Fruit fly (Drosophila melanogaster) whole organism, embryonic: ENCODE data around the gene scny.

Source experiments
- Abd-B ChIP-seq: fragments of 200-800 bp; sonication (Bioruptor generic); optimal IDR thresholded peaks from 2 replicates; lab custom pipeline; 2018; ENCODE audit warnings: missing biosample characterization, mild to moderate bottlenecking, missing genetic modification characterization, moderate library complexity
- Adf1 ChIP-seq: fragments of 200-800 bp; sonication (Bioruptor generic); IDR thresholded peaks from 2 replicates; pipeline ENCODE4 v1.3.6; 2022; ENCODE audit warnings: missing biosample characterization, missing genetic modification characterization
- Asciz ChIP-seq: fragments of 200-800 bp; sonication (Bioruptor generic); optimal IDR thresholded peaks from 2 replicates; lab custom pipeline; 2017; ENCODE audit warnings: missing biosample characterization, mild to moderate bottlenecking, missing genetic modification characterization, missing genetic modification reagents
- Awh ChIP-seq: fragments of 200-800 bp; sonication (Bioruptor generic); IDR thresholded peaks from 2 replicates; pipeline ENCODE4, ENCODE4 v1.3.6; 2022; ENCODE audit warnings: missing biosample characterization, missing genetic modification characterization
- Bdp1 ChIP-seq: fragments of 200-800 bp; sonication (Bioruptor generic); optimal IDR thresholded peaks from 3 replicates; lab custom pipeline; 2016; ENCODE audit warnings: missing biosample characterization, missing genetic modification characterization
- CG10431 ChIP-seq: fragments of 200-800 bp; sonication (Bioruptor generic); optimal IDR thresholded peaks from 3 replicates; lab custom pipeline; 2018; ENCODE audit warnings: missing biosample characterization, mild to moderate bottlenecking, missing genetic modification characterization
- CG10543 ChIP-seq: fragments of 200-800 bp; sonication (Bioruptor generic); optimal IDR thresholded peaks from 3 replicates; lab custom pipeline; 2017; ENCODE audit warnings: missing biosample characterization, mild to moderate bottlenecking, missing genetic modification characterization, moderate library complexity
- CG12659 ChIP-seq: fragments of 200-800 bp; sonication (Bioruptor generic); optimal IDR thresholded peaks from 3 replicates; lab custom pipeline; 2017; ENCODE audit warnings: mild to moderate bottlenecking, missing biosample characterization, missing genetic modification reagents, missing genetic modification characterization
- CG14050 ChIP-seq: fragments of 200-800 bp; sonication (Bioruptor generic); IDR thresholded peaks from 3 replicates; pipeline ENCODE4 v1.3.6; 2022; ENCODE audit warnings: missing biosample characterization, missing genetic modification characterization
- CG14667 ChIP-seq: fragments of 200-800 bp; sonication (Bioruptor generic); IDR thresholded peaks from 2 replicates; pipeline ENCODE4 v1.3.6; 2022; ENCODE audit warnings: missing biosample characterization, missing genetic modification characterization
- CG2129 ChIP-seq: fragments of 200-800 bp; sonication (Bioruptor generic); IDR thresholded peaks from 2 replicates; pipeline ENCODE4 v1.3.6; 2022; ENCODE audit warnings: missing biosample characterization, missing genetic modification characterization; ENCODE audit not compliant: partially characterized antibody
- CG2678 ChIP-seq: fragments of 200-800 bp; sonication (Bioruptor generic); optimal IDR thresholded peaks from 3 replicates; lab custom pipeline; 2019; ENCODE audit warnings: missing biosample characterization, mild to moderate bottlenecking, missing genetic modification characterization, moderate library complexity
- CG31365 ChIP-seq: fragments of 200-800 bp; sonication (Bioruptor generic); optimal IDR thresholded peaks from 2 replicates; lab custom pipeline; 2018; ENCODE audit warnings: missing biosample characterization, mild to moderate bottlenecking, missing genetic modification characterization
- CG32772 ChIP-seq: fragments of 200-800 bp; sonication (Bioruptor generic); IDR thresholded peaks from 2 replicates; pipeline ENCODE4 v1.3.6; 2022; ENCODE audit warnings: missing biosample characterization, missing genetic modification characterization
- CG3281 ChIP-seq: fragments of 200-800 bp; sonication (Bioruptor generic); optimal IDR thresholded peaks from 3 replicates; lab custom pipeline; 2017; ENCODE audit warnings: missing biosample characterization, mild to moderate bottlenecking, missing genetic modification characterization
- CG4730 ChIP-seq: fragments of 200-800 bp; sonication (Bioruptor generic); IDR thresholded peaks from 2 replicates; pipeline ENCODE4 v1.3.6; 2022; ENCODE audit warnings: missing biosample characterization, missing genetic modification characterization
- CG7372 ChIP-seq: fragments of 200-800 bp; sonication (Bioruptor generic); IDR thresholded peaks from 2 replicates; pipeline ENCODE4 v1.3.6; 2022; ENCODE audit warnings: missing biosample characterization, missing genetic modification characterization
- CTCF ChIP-seq: fragments of 200-800 bp; sonication (Bioruptor generic); optimal IDR thresholded peaks from 2 replicates; lab custom pipeline; 2017; ENCODE audit warnings: missing biosample characterization, mild to moderate bottlenecking, missing genetic modification characterization, moderate library complexity
- D19B ChIP-seq: fragments of 200-800 bp; sonication (Bioruptor generic); optimal IDR thresholded peaks from 2 replicates; lab custom pipeline; 2017; ENCODE audit warnings: missing biosample characterization, mild to moderate bottlenecking, missing genetic modification characterization
- Drgx ChIP-seq: fragments of 200-800 bp; sonication (Bioruptor generic); IDR thresholded peaks from 2 replicates; pipeline ENCODE4 v1.3.6; 2022; ENCODE audit warnings: missing biosample characterization, missing genetic modification characterization
- GATAe ChIP-seq: fragments of 200-800 bp; sonication (Bioruptor generic); conservative IDR thresholded peaks from 2 replicates; pipeline ENCODE4 v1.3.6; 2022; ENCODE audit warnings: missing biosample characterization, missing genetic modification characterization
- Gug ChIP-seq: fragments of 200-800 bp; sonication (Bioruptor generic); IDR thresholded peaks from 4 replicates; pipeline ENCODE4 v1.3.6; 2022; ENCODE audit warnings: missing biosample characterization, missing genetic modification characterization
- HLH3B ChIP-seq: fragments of 200-800 bp; sonication (Bioruptor generic); IDR thresholded peaks from 2 replicates; pipeline ENCODE4 v1.3.6; 2022; ENCODE audit warnings: missing biosample characterization, missing genetic modification characterization
- HLHmδ ChIP-seq: fragments of 200-800 bp; sonication (Bioruptor generic); optimal IDR thresholded peaks from 2 replicates; lab custom pipeline; 2018; ENCODE audit warnings: missing biosample characterization, mild to moderate bottlenecking, missing genetic modification characterization, moderate library complexity
- Lhr ChIP-seq: fragments of 200-800 bp; sonication (Bioruptor generic); optimal IDR thresholded peaks from 3 replicates; lab custom pipeline; 2017; ENCODE audit warnings: mild to moderate bottlenecking, missing biosample characterization, missing genetic modification reagents, missing genetic modification characterization
- Pdp1 ChIP-seq, 2 experiments: fragments of 200-800 bp; sonication (Bioruptor generic); optimal IDR thresholded peaks; 3 replicates each; lab custom pipeline; 2016; ENCODE audit warnings: missing biosample characterization in 2 of 2, missing genetic modification characterization in 2 of 2, mild to moderate bottlenecking in 1 of 2, moderate library complexity in 1 of 2
- Sin3A ChIP-seq: fragments of >200 bp; optimal IDR thresholded peaks from 2 replicates; lab custom pipeline; 2018
- YL-1 ChIP-seq: fragments of 200-800 bp; sonication (Bioruptor generic); optimal IDR thresholded peaks from 3 replicates; lab custom pipeline; 2017; ENCODE audit warnings: missing biosample characterization, mild to moderate bottlenecking, missing genetic modification characterization
- bcd ChIP-seq: fragments of 200-800 bp; sonication (Bioruptor generic); optimal IDR thresholded peaks from 2 replicates; lab custom pipeline; 2017; ENCODE audit warnings: missing biosample characterization, mild to moderate bottlenecking, missing genetic modification characterization
- bigmax ChIP-seq: fragments of 200-800 bp; sonication (Bioruptor generic); optimal IDR thresholded peaks from 2 replicates; lab custom pipeline; 2018; ENCODE audit warnings: missing biosample characterization, mild to moderate bottlenecking, missing genetic modification characterization
- bowl ChIP-seq: fragments of 200-800 bp; sonication (Bioruptor generic); IDR thresholded peaks from 2 replicates; pipeline ENCODE4 v1.3.6; 2022; ENCODE audit warnings: missing biosample characterization, missing genetic modification characterization
- bsh ChIP-seq, 2 experiments: fragments of 200-800 bp; sonication (Bioruptor generic); optimal IDR thresholded peaks; 2 replicates each; lab custom pipeline; 2017 to 2018; ENCODE audit warnings: mild to moderate bottlenecking in 2 of 2, missing biosample characterization in 2 of 2, missing genetic modification characterization in 2 of 2, moderate library complexity in 1 of 2
- cad ChIP-seq: fragments of >200 bp; optimal IDR thresholded peaks from 2 replicates; lab custom pipeline; 2017; ENCODE audit warnings: missing biosample characterization, missing genetic modification characterization
- cg ChIP-seq: fragments of 200-800 bp; sonication (Bioruptor generic); optimal IDR thresholded peaks from 3 replicates; lab custom pipeline; 2019; ENCODE audit warnings: missing biosample characterization, mild to moderate bottlenecking, missing genetic modification characterization, moderate library complexity
- chinmo ChIP-seq: fragments of 200-800 bp; sonication (Bioruptor generic); IDR thresholded peaks from 4 replicates; pipeline ENCODE4 v1.3.6; 2022; ENCODE audit warnings: missing biosample characterization, missing genetic modification characterization; ENCODE audit not compliant: partially characterized antibody
- chm ChIP-seq: fragments of 200-800 bp; sonication (Bioruptor generic); IDR thresholded peaks from 2 replicates; pipeline ENCODE4 v1.3.6; 2022; ENCODE audit warnings: missing biosample characterization, missing genetic modification characterization
- chn ChIP-seq: fragments of 200-800 bp; sonication (Bioruptor generic); optimal IDR thresholded peaks from 2 replicates; lab custom pipeline; 2016; ENCODE audit warnings: missing biosample characterization, missing genetic modification characterization
- cwo ChIP-seq: fragments of 200-800 bp; sonication (Bioruptor generic); optimal IDR thresholded peaks from 3 replicates; lab custom pipeline; 2017; ENCODE audit warnings: missing biosample characterization, missing genetic modification characterization, mild to moderate bottlenecking, moderate library complexity, missing genetic modification reagents
- danr ChIP-seq: fragments of 200-800 bp; sonication (Bioruptor generic); IDR thresholded peaks from 2 replicates; pipeline ENCODE4 v1.3.6; 2022; ENCODE audit warnings: missing biosample characterization, missing genetic modification characterization
- disco-r ChIP-seq: fragments of 200-800 bp; sonication (Bioruptor generic); optimal IDR thresholded peaks from 2 replicates; lab custom pipeline; 2016; ENCODE audit warnings: missing biosample characterization, missing genetic modification characterization
- dm ChIP-seq: fragments of 200-800 bp; sonication (Bioruptor generic); optimal IDR thresholded peaks from 3 replicates; lab custom pipeline; 2016; ENCODE audit warnings: missing biosample characterization, missing genetic modification characterization
- dpn ChIP-seq, 2 experiments: fragments of 200-800 bp; sonication (Bioruptor generic); optimal IDR thresholded peaks; 3 replicates each; lab custom pipeline; 2016; ENCODE audit warnings: missing biosample characterization in 2 of 2, missing genetic modification characterization in 2 of 2
- eve ChIP-seq, 2 experiments: fragments of >200 bp; optimal IDR thresholded peaks; 2 replicates each; lab custom pipeline; 2017; ENCODE audit warnings: missing biosample characterization in 2 of 2, missing genetic modification characterization in 2 of 2
- hb ChIP-seq: fragments of 200-800 bp; sonication (Bioruptor generic); IDR thresholded peaks from 3 replicates; pipeline ENCODE4 v1.3.6; 2022; ENCODE audit warnings: missing biosample characterization, missing genetic modification characterization; ENCODE audit not compliant: partially characterized antibody
- nau ChIP-seq: fragments of 200-800 bp; sonication (Bioruptor generic); optimal IDR thresholded peaks from 3 replicates; lab custom pipeline; 2017; ENCODE audit warnings: missing biosample characterization, mild to moderate bottlenecking, missing genetic modification characterization, missing genetic modification reagents
- nerfin-1 ChIP-seq: fragments of 200-800 bp; sonication (Bioruptor generic); optimal IDR thresholded peaks from 3 replicates; lab custom pipeline; 2019; ENCODE audit warnings: missing biosample characterization, mild to moderate bottlenecking, missing genetic modification characterization, moderate library complexity
- nom ChIP-seq: fragments of 200-800 bp; sonication (Bioruptor generic); optimal IDR thresholded peaks from 2 replicates; lab custom pipeline; 2017; ENCODE audit warnings: missing biosample characterization, missing genetic modification characterization, mild to moderate bottlenecking, moderate library complexity, missing genetic modification reagents
- p53 ChIP-seq: fragments of 200-800 bp; sonication (Bioruptor generic); optimal IDR thresholded peaks from 2 replicates; lab custom pipeline; 2016; ENCODE audit warnings: missing biosample characterization, missing genetic modification characterization
- pros ChIP-seq: fragments of 200-800 bp; sonication (Bioruptor generic); optimal IDR thresholded peaks from 3 replicates; lab custom pipeline; 2019; ENCODE audit warnings: missing biosample characterization, mild to moderate bottlenecking, missing genetic modification characterization, moderate library complexity
- shn ChIP-seq: fragments of 200-800 bp; sonication (Bioruptor generic); optimal IDR thresholded peaks from 3 replicates; lab custom pipeline; 2016; ENCODE audit warnings: missing biosample characterization, missing genetic modification characterization

Gene scny

DNA sequence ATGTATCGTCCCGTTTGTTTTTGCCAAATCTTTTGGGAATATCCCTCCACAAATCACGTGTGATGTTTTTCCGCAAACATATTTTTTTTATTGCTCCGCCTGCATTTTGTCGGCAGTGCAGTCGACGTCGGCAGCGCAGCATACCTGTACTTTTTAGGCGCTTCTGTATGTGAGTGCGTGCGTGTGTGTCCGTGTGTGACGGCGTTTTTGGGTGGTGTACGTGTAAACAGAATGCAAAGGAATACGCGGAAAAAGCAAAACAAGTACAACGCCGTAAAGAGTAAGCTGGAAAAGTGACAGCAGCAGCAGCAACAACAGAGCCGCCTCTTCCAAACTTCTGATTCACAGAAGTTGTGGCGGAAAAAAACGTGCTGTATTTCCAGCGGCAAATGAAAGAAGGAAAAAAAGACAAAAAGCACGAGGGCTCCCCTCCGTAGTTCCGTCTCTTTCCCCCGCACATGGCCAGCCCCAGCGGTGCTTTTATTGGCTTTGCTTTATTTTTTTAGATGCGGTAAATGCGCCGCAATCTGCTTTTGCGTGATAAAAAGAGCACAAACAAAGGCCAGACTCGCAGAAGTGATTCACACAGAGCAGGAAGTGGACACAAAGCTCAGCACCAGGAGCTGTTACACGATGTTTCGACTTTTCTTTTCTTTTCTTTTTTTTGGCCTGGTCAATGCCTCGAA is 1.5 kb downstream of the scny start:
- no peak for TF ChIP-seq CG7372
- peak; percentile 7 for TF ChIP-seq Drgx (GFP tag; lab: Robert Waterston, UW)
- TF ChIP-seq CG14667 (GFP tag; lab: Robert Waterston, UW) = no peak
- TF ChIP-seq nau (GFP tag; lab: Kevin White, UChicago) = no peak
- TF ChIP-seq cad = peak; percentile 45
- no peak for TF ChIP-seq bcd (GFP tag; lab: Kevin White, UChicago)
- no peak for TF ChIP-seq GATAe
- peak; percentile 67 for TF ChIP-seq nerfin-1 (tag; lab: Kevin White, UChicago)
- peak; percentile 14 for TF ChIP-seq Sin3A (lab: Kevin White, UChicago)
- TF ChIP-seq CTCF (GFP tag; lab: Kevin White, UChicago) = no peak
- TF ChIP-seq CG10543 = peak; percentile 11
- TF ChIP-seq danr = no peak
- peak; percentile 58 for TF ChIP-seq YL-1 (GFP tag; lab: Kevin White, UChicago)
- no peak for TF ChIP-seq Bdp1 (GFP tag; lab: Kevin White, UChicago)
- TF ChIP-seq CG32772 (GFP tag; lab: Robert Waterston, UW) = 0 out of 2 replicates have a peak, but pooled peaks have one; percentile 11
- peak; percentile 81 for TF ChIP-seq cg (GFP tag; lab: Kevin White, UChicago)
- peak; percentile 97 for TF ChIP-seq nom (GFP tag; lab: Kevin White, UChicago)
- TF ChIP-seq HLH3B = no peak
- TF ChIP-seq Lhr (GFP tag; lab: Kevin White, UChicago) = no peak
- peak; percentile 27 for TF ChIP-seq dm
- no peak for TF ChIP-seq CG3281 (GFP tag; lab: Kevin White, UChicago)
- no peak for TF ChIP-seq HLHmδ (GFP tag; lab: Kevin White, UChicago)
- no peak for TF ChIP-seq Pdp1 (GFP tag; optimal IDR thresholded peaks at IDR 0.05; lab: Kevin White, UChicago)
- TF ChIP-seq bowl (GFP tag; lab: Robert Waterston, UW) = no peak
- peak; percentile 87 for TF ChIP-seq cwo (GFP tag; lab: Kevin White, UChicago)
- TF ChIP-seq Gug = no peak
- peak in 1 of 2 experiments; percentile 83 for TF ChIP-seq bsh (GFP tag; optimal IDR thresholded peaks at IDR 0.05; lab: Kevin White, UChicago)
- no peak for TF ChIP-seq dpn (GFP tag; optimal IDR thresholded peaks at IDR 0.05; lab: Kevin White, UChicago)
- peak; percentile 76 for TF ChIP-seq Adf1 (GFP tag; lab: Robert Waterston, UW)
- TF ChIP-seq chinmo = 0 out of 4 replicates have a peak, but pooled peaks have one; percentile 55
- TF ChIP-seq Abd-B (GFP tag; lab: Kevin White, UChicago) = peak; percentile 4

DNA sequence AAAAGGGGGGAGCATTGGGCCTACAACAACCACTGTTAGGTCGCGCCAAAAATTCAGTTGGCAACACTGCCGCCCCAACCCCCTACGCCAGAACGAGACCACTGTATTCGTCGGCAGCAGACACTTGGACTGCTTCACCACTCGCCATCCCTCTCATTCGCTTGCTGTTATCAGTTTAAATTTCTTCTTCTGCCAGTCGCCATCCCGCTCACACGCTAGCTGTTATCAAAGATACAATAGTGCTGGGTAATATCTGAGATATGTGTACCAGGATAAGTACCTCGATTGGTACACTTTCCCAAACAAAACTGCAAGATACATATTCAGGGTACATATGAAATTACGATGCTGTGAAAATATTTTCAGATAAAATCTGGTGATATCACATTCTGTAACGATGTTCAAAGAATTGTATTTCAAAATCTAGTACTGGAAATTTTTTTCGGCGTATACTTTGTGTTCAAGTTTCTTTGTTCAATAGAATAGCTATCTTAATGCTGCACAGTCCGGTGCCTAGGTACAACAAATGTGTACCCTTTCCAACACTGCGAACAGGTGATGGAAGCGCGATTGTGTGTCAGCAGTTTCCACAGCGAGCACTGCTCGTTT is 2.1 kb downstream of the scny start:
- TF ChIP-seq D19B (peak; percentile 71), chn (GFP tag; lab: Kevin White, UChicago) (peak; percentile 81), Asciz (GFP tag; lab: Kevin White, UChicago) (no peak), p53 (peak; percentile 75), hb (GFP tag; lab: Robert Waterston, UW) (no peak), nau (GFP tag; lab: Kevin White, UChicago) (no peak), CG2129 (no peak), Awh (GFP tag; lab: Robert Waterston, UW) (0 out of 2 replicates have a peak, but pooled peaks have one; percentile 33), CG2678 (tag; lab: Kevin White, UChicago) (peak; percentile 91), disco-r (GFP tag; lab: Kevin White, UChicago) (peak; percentile 63), bigmax (peak; percentile 15), CG10431 (GFP tag; lab: Kevin White, UChicago) (peak; percentile 58), CG31365 (peak; percentile 79), chm (GFP tag; lab: Robert Waterston, UW) (no peak), CG14050 (GFP tag; lab: Robert Waterston, UW) (peak; percentile 50), pros (peak; percentile 70), eve (GFP tag; optimal IDR thresholded peaks at IDR 0.05; lab: Kevin White, UChicago) (no peak), CG7372 (peak; percentile 69), CG4730 (GFP tag; lab: Robert Waterston, UW) (peak; percentile 31; the same call in 1 of the 2 replicates), shn (GFP tag; lab: Kevin White, UChicago) (peak; percentile 91), CG12659 (GFP tag; lab: Kevin White, UChicago) (peak; percentile 93)
